Worm (Caenorhabditis elegans) whole organism, midembryonic: Measurements from ENCODE around the gene C05B5.16.

Source experiments
- T22C8.4 ChIP-seq: fragments of 200-800 bp; sonication (Bioruptor generic); IDR thresholded peaks from 2 replicates; pipeline ENCODE4 v1.3.6; 2022; ENCODE audit warnings: missing genetic modification characterization, missing compliant biosample characterization
- flt-1 ChIP-seq: fragments of 200-800 bp; sonication (Bioruptor generic); IDR thresholded peaks from 2 replicates; pipeline ENCODE4 v1.3.6; 2022; ENCODE audit warnings: missing genetic modification characterization, missing compliant biosample characterization
- ref-1 ChIP-seq: fragments of 200-800 bp; sonication (Bioruptor generic); conservative IDR thresholded peaks from 2 replicates; pipeline ENCODE4 v1.3.6; 2022; ENCODE audit warnings: missing genetic modification reagents, missing genetic modification characterization, missing compliant biosample characterization
- ztf-23 ChIP-seq: fragments of 200-800 bp; sonication (Bioruptor generic); IDR thresholded peaks from 2 replicates; pipeline ENCODE4 v1.3.6; 2022; ENCODE audit warnings: missing genetic modification reagents, missing genetic modification characterization, missing compliant biosample characterization
- ztf-29 ChIP-seq: fragments of 200-800 bp; sonication (Bioruptor generic); IDR thresholded peaks from 2 replicates; pipeline ENCODE4 v1.3.6; 2022; ENCODE audit warnings: missing genetic modification reagents, missing genetic modification characterization, missing compliant biosample characterization

DNA sequence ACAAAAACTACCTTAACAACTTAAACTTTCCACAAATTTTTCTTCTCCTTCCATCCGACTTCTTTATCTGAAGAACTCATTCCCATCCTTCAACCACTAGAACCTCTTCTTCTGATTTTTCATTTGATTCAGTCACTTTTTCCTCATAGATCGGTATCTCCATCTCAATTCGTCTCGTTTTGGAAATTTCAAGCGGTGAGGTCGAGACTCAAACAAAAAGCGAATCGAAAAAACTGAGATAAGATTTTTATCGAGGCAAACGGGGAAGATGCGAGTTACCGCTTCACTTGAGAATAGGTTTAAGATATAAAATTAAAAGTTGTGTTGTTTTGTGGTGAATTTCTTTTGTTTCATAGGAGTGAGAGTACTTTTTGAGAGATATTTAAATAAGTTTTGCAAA is 20.9 kb upstream of the C05B5.16 start:
- no peak for TF ChIP-seq ztf-29 (GFP tag; lab: Robert Waterston, UW)
- TF ChIP-seq ref-1 (GFP tag; lab: Robert Waterston, UW) = no peak
- TF ChIP-seq flt-1 (GFP tag; lab: Robert Waterston, UW) = no peak
- TF ChIP-seq ztf-23 (GFP tag; lab: Robert Waterston, UW) = no peak
- no peak for TF ChIP-seq T22C8.4 (GFP tag; lab: Robert Waterston, UW)
